Fruit fly (Drosophila melanogaster): ENCODE data around the gene GILT3.

GILT3 gene

DNA sequence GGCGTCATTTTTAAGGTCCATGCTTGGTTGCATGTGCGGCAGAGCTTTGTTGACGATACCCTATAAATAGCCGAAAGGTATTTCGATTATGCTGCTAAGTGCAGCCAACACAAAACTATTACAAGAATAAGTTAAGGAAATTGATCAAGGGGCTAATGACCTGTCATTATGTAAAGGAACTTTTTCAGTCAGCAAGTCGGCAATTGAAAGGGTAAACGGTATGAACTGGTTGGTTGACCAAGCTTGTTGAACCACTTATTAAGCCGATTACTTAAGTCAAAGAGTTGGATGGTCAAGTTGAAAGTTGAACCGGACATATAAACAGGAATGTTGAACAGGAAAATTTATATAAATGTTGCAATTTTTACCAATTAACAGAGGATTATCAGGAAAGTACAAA is 4.1 kb upstream of the GILT3 start:
- TF ChIP-seq Hr96 (GFP tag; optimal IDR thresholded peaks at IDR 0.05): no peak
- no peak for TF ChIP-seq toe (GFP tag; optimal IDR thresholded peaks at IDR 0.05)
- TF ChIP-seq CG1620 (GFP tag; optimal IDR thresholded peaks at IDR 0.05): no peak
- TF ChIP-seq CG11617 (GFP tag; optimal IDR thresholded peaks at IDR 0.05): no peak
- no peak for TF ChIP-seq tj (GFP tag; optimal IDR thresholded peaks at IDR 0.05)
- no peak for TF ChIP-seq Crg-1 (GFP tag; optimal IDR thresholded peaks at IDR 0.05)
- no peak for TF ChIP-seq Clk (GFP tag; optimal IDR thresholded peaks at IDR 0.05)
- TF ChIP-seq CG12768 (GFP tag; optimal IDR thresholded peaks at IDR 0.05): no peak
- no peak for TF ChIP-seq CG7045 (GFP tag; optimal IDR thresholded peaks at IDR 0.05)
- TF ChIP-seq ovo (GFP tag; optimal IDR thresholded peaks at IDR 0.05): no peak
- TF ChIP-seq cnc (optimal IDR thresholded peaks at IDR 0.05): no peak
- no peak for TF ChIP-seq CG14711 (tag; optimal IDR thresholded peaks at IDR 0.05)
- TF ChIP-seq CG33017 (tag; optimal IDR thresholded peaks at IDR 0.05): no peak
- no peak for TF ChIP-seq kay (GFP tag; ENCODE audit: borderline replicate concordance)
- no peak for TF ChIP-seq cic (GFP tag; optimal IDR thresholded peaks at IDR 0.05)
- no peak for TF ChIP-seq bab1 (GFP tag; optimal IDR thresholded peaks at IDR 0.05)
- no peak for TF ChIP-seq Mnt (GFP tag; optimal IDR thresholded peaks at IDR 0.05)

DNA sequence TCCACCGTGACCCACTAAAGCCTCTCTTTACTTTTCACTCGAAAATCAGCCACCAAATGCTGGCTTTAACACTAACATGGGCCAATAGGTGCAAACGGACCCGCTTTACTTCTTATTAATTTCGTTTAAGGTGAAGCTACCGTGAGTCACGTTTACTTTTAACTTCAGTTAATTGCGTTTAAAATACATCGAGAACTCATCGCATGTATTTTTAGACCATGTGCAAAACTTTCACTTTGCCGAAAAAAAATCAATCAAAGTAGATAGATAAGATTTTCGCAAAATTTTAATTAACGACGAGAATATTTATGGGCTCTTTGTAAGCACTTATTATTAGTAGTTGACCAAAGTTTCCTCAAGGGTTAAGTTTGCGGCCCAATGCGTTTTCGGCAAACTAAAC is 2.8 kb upstream of the GILT3 start:
- TF ChIP-seq Hr96 (GFP tag; optimal IDR thresholded peaks at IDR 0.05): no peak
- no peak for TF ChIP-seq CG7101 (tag; optimal IDR thresholded peaks at IDR 0.05)
- TF ChIP-seq ovo (GFP tag; optimal IDR thresholded peaks at IDR 0.05): no peak
- no peak for TF ChIP-seq CG14711 (tag; optimal IDR thresholded peaks at IDR 0.05)
- no peak for TF ChIP-seq Clk (GFP tag; optimal IDR thresholded peaks at IDR 0.05)
- TF ChIP-seq Crg-1 (GFP tag; optimal IDR thresholded peaks at IDR 0.05): no peak
- no peak for TF ChIP-seq CG5204 (GFP tag; optimal IDR thresholded peaks at IDR 0.05)
- TF ChIP-seq CG12768 (GFP tag; optimal IDR thresholded peaks at IDR 0.05): no peak
- no peak for TF ChIP-seq kay (GFP tag; ENCODE audit: borderline replicate concordance)
- no peak for TF ChIP-seq CG1620 (GFP tag; optimal IDR thresholded peaks at IDR 0.05)
- no peak for TF ChIP-seq CG11617 (GFP tag; optimal IDR thresholded peaks at IDR 0.05)
- no peak for TF ChIP-seq CG33017 (tag; optimal IDR thresholded peaks at IDR 0.05)
- no peak for TF ChIP-seq cnc (optimal IDR thresholded peaks at IDR 0.05)
- no peak for TF ChIP-seq CG7045 (GFP tag; optimal IDR thresholded peaks at IDR 0.05)
- no peak for TF ChIP-seq tj (GFP tag; optimal IDR thresholded peaks at IDR 0.05)

DNA sequence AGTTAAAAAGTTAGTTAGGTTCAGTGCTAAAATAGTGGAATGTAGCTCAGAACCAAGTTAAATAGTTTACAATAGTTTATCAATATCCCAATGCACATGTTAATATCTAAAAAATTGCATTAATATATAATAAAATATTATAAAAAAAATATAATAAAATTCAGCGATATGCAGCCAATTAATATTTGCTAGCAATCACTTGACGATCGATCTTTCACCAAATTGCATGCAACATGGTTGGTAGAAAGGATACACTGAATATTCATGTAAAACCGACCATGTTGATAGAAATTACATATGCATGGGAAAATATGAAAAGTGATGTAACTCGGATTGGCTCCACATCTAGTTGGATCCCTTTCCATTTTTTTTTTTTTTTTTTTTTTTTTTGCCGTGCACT is 1.5 kb upstream of the GILT3 start:
- TF ChIP-seq CG1620 (GFP tag; optimal IDR thresholded peaks at IDR 0.05): no peak
- TF ChIP-seq CG33017 (tag; optimal IDR thresholded peaks at IDR 0.05): no peak
- TF ChIP-seq cic (GFP tag; optimal IDR thresholded peaks at IDR 0.05): no peak
- TF ChIP-seq ovo (GFP tag; optimal IDR thresholded peaks at IDR 0.05): no peak
- TF ChIP-seq kay (GFP tag; ENCODE audit: borderline replicate concordance): peak; percentile 9
- TF ChIP-seq Crg-1 (GFP tag; optimal IDR thresholded peaks at IDR 0.05): no peak
- no peak for TF ChIP-seq CG11617 (GFP tag; optimal IDR thresholded peaks at IDR 0.05)

DNA sequence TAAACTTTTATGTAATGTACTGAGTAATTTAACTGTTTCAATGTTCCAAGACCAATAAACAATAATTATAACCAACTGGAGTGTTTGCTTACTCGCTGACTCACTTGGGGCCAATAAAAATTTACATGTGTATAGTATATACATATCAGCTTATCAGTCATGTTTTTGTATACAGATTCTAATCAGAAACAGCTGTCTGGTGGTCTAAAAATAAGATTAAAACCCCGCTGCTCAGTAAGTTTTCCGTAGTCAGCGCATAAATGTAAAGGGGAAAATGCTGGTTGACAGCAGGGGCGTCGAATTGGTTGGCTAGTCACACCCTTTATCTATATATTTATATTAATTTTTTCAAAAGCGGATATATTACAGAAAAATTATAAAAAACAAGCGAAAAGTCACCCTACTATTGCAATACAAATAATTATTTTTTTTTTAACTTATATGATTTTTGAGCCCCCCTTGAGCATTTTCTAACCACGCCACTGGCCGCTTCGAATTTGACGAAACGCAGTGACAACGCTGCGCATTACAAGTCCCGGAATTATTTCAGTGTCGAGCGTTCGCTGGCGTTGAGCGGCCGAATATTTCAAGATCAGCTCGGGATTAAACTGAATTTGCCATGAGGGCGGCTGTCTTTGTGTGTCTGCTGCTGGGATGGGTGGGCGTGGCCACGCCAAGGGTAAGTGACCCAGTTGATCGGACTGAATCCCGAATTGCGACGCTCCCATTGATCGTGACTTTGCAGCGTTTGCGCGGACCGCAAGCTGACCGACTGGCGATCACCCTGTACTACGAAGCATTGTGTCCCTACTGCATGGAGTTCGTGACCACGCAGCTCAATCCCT is 1.4 kb downstream of the GILT3 start, which contains the start of gene GILT2:
Gene GILT2 (plus strand): TSS at position 547 of the 845 bp plus-strand sequence.
- TF ChIP-seq toe (GFP tag; optimal IDR thresholded peaks at IDR 0.05) (peak; percentile 81), CG12768 (GFP tag; optimal IDR thresholded peaks at IDR 0.05) (peak; percentile 97), ovo (GFP tag; optimal IDR thresholded peaks at IDR 0.05) (peak; percentile 85), Hr96 (GFP tag; optimal IDR thresholded peaks at IDR 0.05) (peak; percentile 79), CG33017 (tag; optimal IDR thresholded peaks at IDR 0.05) (peak; percentile 89), Crg-1 (GFP tag; optimal IDR thresholded peaks at IDR 0.05) (peak; percentile 79), CG7045 (GFP tag; optimal IDR thresholded peaks at IDR 0.05) (peak; percentile 95), CG11617 (GFP tag; optimal IDR thresholded peaks at IDR 0.05) (peak; percentile 95), tj (GFP tag; optimal IDR thresholded peaks at IDR 0.05) (peak; percentile 94), Mnt (GFP tag; optimal IDR thresholded peaks at IDR 0.05) (peak; percentile 77), CG1620 (GFP tag; optimal IDR thresholded peaks at IDR 0.05) (peak; percentile 89), bab1 (GFP tag; optimal IDR thresholded peaks at IDR 0.05) (peak; percentile 97), cic (GFP tag; optimal IDR thresholded peaks at IDR 0.05) (peak; percentile 82), CG14711 (tag; optimal IDR thresholded peaks at IDR 0.05) (peak; percentile 90), CG5204 (GFP tag; optimal IDR thresholded peaks at IDR 0.05) (peak; percentile 85), Clk (GFP tag; optimal IDR thresholded peaks at IDR 0.05) (peak; percentile 84), cnc (optimal IDR thresholded peaks at IDR 0.05) (no peak), pad (GFP tag; optimal IDR thresholded peaks at IDR 0.05) (peak; percentile 94), kay (GFP tag; ENCODE audit: borderline replicate concordance) (peak; percentile 95), CG7101 (tag; optimal IDR thresholded peaks at IDR 0.05) (peak; percentile 93)

DNA sequence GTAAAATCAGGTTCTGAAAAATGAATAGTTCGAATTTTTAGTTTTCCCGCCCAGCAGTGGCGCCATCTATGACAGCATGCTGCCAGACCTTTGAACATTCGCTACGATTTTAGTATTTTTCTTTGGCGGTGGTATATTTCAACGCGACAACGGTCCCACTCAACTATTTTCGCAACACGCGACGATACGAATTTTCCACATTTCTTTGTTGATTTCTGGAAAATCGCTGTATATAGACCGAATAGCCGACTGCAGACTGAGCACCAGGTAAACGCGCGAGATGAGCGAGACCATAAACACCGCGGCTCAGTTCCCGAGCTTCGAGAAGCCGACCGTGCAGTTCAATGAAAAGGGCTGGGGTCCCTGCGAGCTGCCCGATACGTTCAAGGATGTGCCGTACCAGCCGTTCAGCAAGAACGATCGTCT is 2.8 kb downstream of the GILT3 start, which contains the start of gene eIF3d1:
Gene eIF3d1 (plus strand): TSS at position 129 of the 426 bp plus-strand sequence.
- peak; percentile 0 for TF ChIP-seq ovo (GFP tag; optimal IDR thresholded peaks at IDR 0.05)
- TF ChIP-seq Clk (GFP tag; optimal IDR thresholded peaks at IDR 0.05): no peak
- no peak for TF ChIP-seq CG7045 (GFP tag; optimal IDR thresholded peaks at IDR 0.05)
- TF ChIP-seq CG7101 (tag; optimal IDR thresholded peaks at IDR 0.05): no peak
- no peak for TF ChIP-seq tj (GFP tag; optimal IDR thresholded peaks at IDR 0.05)
- no peak for TF ChIP-seq kay (GFP tag; ENCODE audit: borderline replicate concordance)
- TF ChIP-seq CG12768 (GFP tag; optimal IDR thresholded peaks at IDR 0.05): no peak
- TF ChIP-seq Hr96 (GFP tag; optimal IDR thresholded peaks at IDR 0.05): no peak
- TF ChIP-seq CG33017 (tag; optimal IDR thresholded peaks at IDR 0.05): no peak
- peak; percentile 94 for TF ChIP-seq Mnt (GFP tag; optimal IDR thresholded peaks at IDR 0.05)
- TF ChIP-seq CG14711 (tag; optimal IDR thresholded peaks at IDR 0.05): no peak
- peak; percentile 23 for TF ChIP-seq Crg-1 (GFP tag; optimal IDR thresholded peaks at IDR 0.05)
- TF ChIP-seq bab1 (GFP tag; optimal IDR thresholded peaks at IDR 0.05): peak; percentile 51
- no peak for TF ChIP-seq cnc (optimal IDR thresholded peaks at IDR 0.05)
- TF ChIP-seq CG11617 (GFP tag; optimal IDR thresholded peaks at IDR 0.05): no peak
- TF ChIP-seq CG5204 (GFP tag; optimal IDR thresholded peaks at IDR 0.05): no peak
- TF ChIP-seq pad (GFP tag; optimal IDR thresholded peaks at IDR 0.05): no peak
- TF ChIP-seq toe (GFP tag; optimal IDR thresholded peaks at IDR 0.05): no peak
- peak; percentile 55 for TF ChIP-seq CG1620 (GFP tag; optimal IDR thresholded peaks at IDR 0.05)
- no peak for TF ChIP-seq cic (GFP tag; optimal IDR thresholded peaks at IDR 0.05)
